Worm (Caenorhabditis elegans) whole organism, young adult: Measurements from ENCODE around the gene srz-60.

Source experiments
- B0035.1 ChIP-seq: sonication (generic microtip); optimal IDR thresholded peaks from 2 replicates; lab custom pipeline; 2016; ENCODE audit warnings: missing genetic modification characterization, mild to moderate bottlenecking, missing compliant biosample characterization, missing genotype, missing genetic modification reagents
- B0336.3 ChIP-seq: fragments of 200-800 bp; sonication (Bioruptor generic); IDR thresholded peaks from 2 replicates; pipeline ENCODE4 v1.3.6; 2022; ENCODE audit warnings: missing genetic modification characterization, missing compliant biosample characterization
- C06A6.2 ChIP-seq: fragments of 200-800 bp; sonication (Bioruptor generic); conservative IDR thresholded peaks from 2 replicates; pipeline ENCODE4 v1.3.6; 2022; ENCODE audit warnings: missing genetic modification characterization, missing compliant biosample characterization
- F22D6.2 ChIP-seq: sonication (generic microtip); optimal IDR thresholded peaks from 2 replicates; lab custom pipeline; 2016; ENCODE audit warnings: mild to moderate bottlenecking, missing genetic modification characterization, missing compliant biosample characterization
- F37B4.10 ChIP-seq: fragments of 200-800 bp; sonication (Bioruptor generic); IDR thresholded peaks from 2 replicates; pipeline ENCODE4 v1.3.6; 2022; ENCODE audit warnings: missing genetic modification characterization, missing compliant biosample characterization
- K12H6.12 ChIP-seq: fragments of 200-800 bp; sonication (Bioruptor generic); optimal IDR thresholded peaks from 2 replicates; lab custom pipeline; 2018; ENCODE audit warnings: mild to moderate bottlenecking, missing genetic modification characterization, missing compliant biosample characterization
- T07F8.4 ChIP-seq: sonication (generic microtip); optimal IDR thresholded peaks from 2 replicates; lab custom pipeline; 2016; ENCODE audit warnings: mild to moderate bottlenecking, missing genetic modification characterization, moderate library complexity, missing compliant biosample characterization
- T26A5.8 ChIP-seq: sonication (generic microtip); optimal IDR thresholded peaks from 2 replicates; lab custom pipeline; 2016; ENCODE audit warnings: missing genetic modification characterization, missing compliant biosample characterization
- Y53G8AR.9 ChIP-seq: fragments of 200-800 bp; sonication (Bioruptor generic); conservative IDR thresholded peaks from 2 replicates; pipeline ENCODE4 v1.3.6; 2022; ENCODE audit warnings: missing genetic modification reagents, missing genetic modification characterization, missing compliant biosample characterization
- Y67H2A.10 ChIP-seq: fragments of 200-800 bp; sonication (Bioruptor generic); conservative IDR thresholded peaks from 2 replicates; pipeline ENCODE4 v1.3.6; 2022; ENCODE audit warnings: missing genetic modification reagents, missing genetic modification characterization, missing compliant biosample characterization
- Y79H2A.3 ChIP-seq: fragments of 200-800 bp; sonication (Bioruptor generic); conservative IDR thresholded peaks from 2 replicates; pipeline ENCODE4 v1.3.6; 2022; ENCODE audit warnings: missing genetic modification reagents, missing genetic modification characterization, missing compliant biosample characterization
- athp-1 ChIP-seq: sonication (generic microtip); optimal IDR thresholded peaks from 2 replicates; lab custom pipeline; 2017; ENCODE audit warnings: mild to moderate bottlenecking, missing genetic modification characterization, missing compliant biosample characterization
- cebp-2 ChIP-seq: fragments of 200-800 bp; sonication (Bioruptor generic); IDR thresholded peaks from 2 replicates; pipeline ENCODE4 v1.3.6; 2022; ENCODE audit warnings: missing genetic modification characterization, missing compliant biosample characterization
- ceh-79 ChIP-seq: sonication (generic microtip); optimal IDR thresholded peaks from 2 replicates; lab custom pipeline; 2017; ENCODE audit warnings: mild to moderate bottlenecking, missing genetic modification characterization, missing compliant biosample characterization
- die-1 ChIP-seq: sonication (generic microtip); optimal IDR thresholded peaks from 2 replicates; lab custom pipeline; 2016; ENCODE audit warnings: missing genotype, mild to moderate bottlenecking, missing genetic modification characterization, missing compliant biosample characterization
- dpff-1 ChIP-seq: sonication (generic microtip); optimal IDR thresholded peaks from 2 replicates; lab custom pipeline; 2017; ENCODE audit warnings: mild to moderate bottlenecking, missing genetic modification characterization, missing compliant biosample characterization
- egl-18 ChIP-seq: fragments of 200-800 bp; sonication (Bioruptor generic); IDR thresholded peaks from 2 replicates; pipeline ENCODE4 v1.3.6; 2022; ENCODE audit warnings: missing genetic modification reagents, missing genetic modification characterization, missing compliant biosample characterization
- egrh-3 ChIP-seq: fragments of 200-800 bp; sonication (Bioruptor generic); IDR thresholded peaks from 2 replicates; pipeline ENCODE4 v1.3.6; 2022; ENCODE audit warnings: missing genetic modification reagents, missing genetic modification characterization, missing compliant biosample characterization
- gei-17 ChIP-seq: fragments of 200-800 bp; sonication (Bioruptor generic); optimal IDR thresholded peaks from 2 replicates; lab custom pipeline; 2018; ENCODE audit warnings: mild to moderate bottlenecking, missing genetic modification characterization, missing compliant biosample characterization
- hmg-1.2 ChIP-seq: fragments of 200-800 bp; sonication (Bioruptor generic); IDR thresholded peaks from 2 replicates; pipeline ENCODE4 v1.3.6; 2022; ENCODE audit warnings: missing genetic modification reagents, missing genetic modification characterization, missing compliant biosample characterization
- lin-40 ChIP-seq: sonication (generic microtip); optimal IDR thresholded peaks from 2 replicates; lab custom pipeline; 2016; ENCODE audit warnings: missing genetic modification characterization, mild to moderate bottlenecking, missing compliant biosample characterization, missing genotype, missing genetic modification reagents
- lsl-1 ChIP-seq: fragments of 200-800 bp; sonication (Bioruptor generic); optimal IDR thresholded peaks from 2 replicates; lab custom pipeline; 2018; ENCODE audit warnings: mild to moderate bottlenecking, missing genetic modification characterization, moderate library complexity, missing compliant biosample characterization
- mel-28 ChIP-seq: sonication (generic microtip); optimal IDR thresholded peaks from 2 replicates; lab custom pipeline; 2016; ENCODE audit warnings: borderline replicate concordance, mild to moderate bottlenecking, missing genetic modification characterization, missing compliant biosample characterization
- mxl-1 ChIP-seq: sonication (generic microtip); optimal IDR thresholded peaks from 2 replicates; lab custom pipeline; 2016; ENCODE audit warnings: missing genetic modification characterization, missing compliant biosample characterization
- nhr-179 ChIP-seq: sonication (generic microtip); optimal IDR thresholded peaks from 2 replicates; lab custom pipeline; 2016; ENCODE audit warnings: mild to moderate bottlenecking, missing genetic modification characterization, missing compliant biosample characterization
- rcor-1 ChIP-seq: fragments of 200-800 bp; sonication (Bioruptor generic); IDR thresholded peaks from 2 replicates; pipeline ENCODE4 v1.3.6; 2022; ENCODE audit warnings: missing genetic modification reagents, missing genetic modification characterization, missing compliant biosample characterization
- rec-8 ChIP-seq, 2 experiments: sonication (generic microtip); optimal IDR thresholded peaks; 2 replicates each; lab custom pipeline; 2016; ENCODE audit warnings: mild to moderate bottlenecking in 2 of 2, missing genetic modification characterization in 2 of 2, missing genetic modification reagents in 2 of 2, missing genotype in 2 of 2, missing biosample characterization in 1 of 2, missing compliant biosample characterization in 1 of 2, moderate library complexity in 1 of 2
- repo-1 ChIP-seq: sonication (generic microtip); optimal IDR thresholded peaks from 2 replicates; lab custom pipeline; 2017; ENCODE audit warnings: mild to moderate bottlenecking, missing genetic modification characterization, missing compliant biosample characterization
- sdz-38 ChIP-seq: sonication (generic microtip); optimal IDR thresholded peaks from 2 replicates; lab custom pipeline; 2016; ENCODE audit warnings: missing genotype, missing genetic modification characterization, missing compliant biosample characterization
- sea-2 ChIP-seq: fragments of 200-800 bp; sonication (Bioruptor generic); IDR thresholded peaks from 2 replicates; pipeline ENCODE4 v1.3.6; 2022; ENCODE audit warnings: missing genetic modification characterization, missing compliant biosample characterization
- snpc-1.1 ChIP-seq: sonication (generic microtip); optimal IDR thresholded peaks from 2 replicates; lab custom pipeline; 2017; ENCODE audit warnings: missing genetic modification characterization, mild to moderate bottlenecking, missing compliant biosample characterization, antibody characterized with exemption, moderate library complexity, missing genotype, missing genetic modification reagents; ENCODE audit not compliant: insufficient read depth
- snpc-1.3 ChIP-seq: sonication (generic microtip); optimal IDR thresholded peaks from 2 replicates; lab custom pipeline; 2017; ENCODE audit warnings: missing genetic modification characterization, mild to moderate bottlenecking, missing compliant biosample characterization, antibody characterized with exemption, moderate library complexity, missing genotype, missing genetic modification reagents; ENCODE audit not compliant: insufficient read depth
- somi-1 ChIP-seq: fragments of 200-800 bp; sonication (Bioruptor generic); optimal IDR thresholded peaks from 2 replicates; lab custom pipeline; 2018; ENCODE audit warnings: mild to moderate bottlenecking, missing genetic modification characterization, missing compliant biosample characterization
- sptf-2 ChIP-seq: fragments of 200-800 bp; sonication (Bioruptor generic); optimal IDR thresholded peaks from 2 replicates; lab custom pipeline; 2018; ENCODE audit warnings: mild to moderate bottlenecking, missing genetic modification characterization, missing compliant biosample characterization
- tbx-9 ChIP-seq: sonication (generic microtip); optimal IDR thresholded peaks from 2 replicates; lab custom pipeline; 2016; ENCODE audit warnings: borderline replicate concordance, missing genetic modification characterization, inconsistent platforms, missing compliant biosample characterization
- ztf-18 ChIP-seq: sonication (generic microtip); optimal IDR thresholded peaks from 2 replicates; lab custom pipeline; 2016; ENCODE audit warnings: missing genotype, mild to moderate bottlenecking, missing genetic modification characterization, missing compliant biosample characterization
- ztf-22 ChIP-seq: fragments of 200-800 bp; sonication (Bioruptor generic); optimal IDR thresholded peaks from 2 replicates; lab custom pipeline; 2018; ENCODE audit warnings: mild to moderate bottlenecking, missing genetic modification characterization, moderate library complexity, missing compliant biosample characterization
- ztf-25 ChIP-seq: fragments of 200-800 bp; sonication (Bioruptor generic); IDR thresholded peaks from 2 replicates; pipeline ENCODE4 v1.3.6; 2022; ENCODE audit warnings: missing genetic modification reagents, missing genetic modification characterization, missing compliant biosample characterization

srz-60 gene

ce11 chrIV:3463254-3463653 is 34.6 kb downstream of the srz-60 start, which contains the start of gene F58E2.4:
Gene F58E2.4 (plus strand): TSS chrIV:3463387.
- peak; percentile 67; the same call in 1 of the 2 replicates for TF ChIP-seq hmg-1.2 (GFP tag; lab: Robert Waterston, UW)
- TF ChIP-seq snpc-1.1, result no peak
- no peak for TF ChIP-seq tbx-9 (tag; lab: Kevin White, UChicago)
- no peak for TF ChIP-seq cebp-2 (GFP tag; lab: Robert Waterston, UW)

- no peak for TF ChIP-seq sptf-2 (GFP tag; lab: Kevin White, UChicago)
- no peak for TF ChIP-seq K12H6.12 (tag; lab: Kevin White, UChicago)
Measured at ce11 chrIV:3467128-3467527, 38.4 kb downstream of the srz-60 start, which contains the start of gene F58E2.3. Gene F58E2.3 (plus strand): TSS chrIV:3467428.

ce11 chrIV:3467751-3468150 is 39.1 kb downstream of the srz-60 start:
- TF ChIP-seq T07F8.4 (tag; lab: Kevin White, UChicago) (no peak), snpc-1.3 (tag; lab: Kevin White, UChicago) (no peak), Y53G8AR.9 (GFP tag; lab: Robert Waterston, UW) (no peak), ceh-79 (tag; lab: Kevin White, UChicago) (no peak), ztf-18 (tag; lab: Kevin White, UChicago) (no peak), F37B4.10 (GFP tag; lab: Robert Waterston, UW) (no peak)

DNA sequence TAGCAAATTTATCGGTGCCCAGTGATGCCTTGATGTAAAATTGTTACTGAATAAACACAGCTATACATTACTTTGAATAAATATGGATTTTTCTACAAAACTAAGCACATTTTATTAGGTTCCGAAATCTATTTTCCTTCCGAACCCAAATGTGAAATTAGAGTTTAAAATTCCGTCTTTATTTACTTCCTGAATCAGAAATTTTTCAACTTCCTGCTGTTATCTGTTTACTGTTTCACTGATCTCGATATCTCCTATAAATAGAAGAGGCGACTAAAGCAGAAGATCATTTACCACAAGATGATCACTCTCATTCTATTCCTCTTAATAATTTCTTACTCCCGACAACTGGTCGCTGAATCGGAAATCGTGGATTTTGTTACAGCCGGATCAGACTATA is 41.0 kb downstream of the srz-60 start, which contains the start of gene F58E2.2:
Gene F58E2.2, plus strand, starts transcription at position 301 of the 400 bp plus-strand sequence.
- TF ChIP-seq Y79H2A.3 (GFP tag; lab: Robert Waterston, UW) (no peak), rec-8 (tag; optimal IDR thresholded peaks at IDR 0.05; lab: Kevin White, UChicago) (no peak), mxl-1 (tag; lab: Kevin White, UChicago) (no peak), Y67H2A.10 (GFP tag; lab: Robert Waterston, UW) (no peak), egl-18 (GFP tag; lab: Robert Waterston, UW) (no peak), snpc-1.1 (no peak), B0035.1 (tag; lab: Kevin White, UChicago) (no peak), gei-17 (GFP tag; lab: Kevin White, UChicago) (no peak), athp-1 (tag; lab: Kevin White, UChicago) (no peak), somi-1 (GFP tag; lab: Kevin White, UChicago) (no peak), tbx-9 (tag; lab: Kevin White, UChicago) (no peak), egrh-3 (GFP tag; lab: Robert Waterston, UW) (no peak), lsl-1 (GFP tag; lab: Kevin White, UChicago) (no peak), B0336.3 (no peak), sptf-2 (GFP tag; lab: Kevin White, UChicago) (no peak), dpff-1 (tag; lab: Kevin White, UChicago) (no peak), ztf-25 (GFP tag; lab: Robert Waterston, UW) (no peak), nhr-179 (tag; lab: Kevin White, UChicago) (no peak)
- TF ChIP-seq, all 124 proteins: peak for 0

- TF ChIP-seq F22D6.2 (tag; lab: Kevin White, UChicago) (no peak), rcor-1 (GFP tag; lab: Robert Waterston, UW) (no peak), C06A6.2 (GFP tag; lab: Robert Waterston, UW) (no peak), die-1 (no peak), rec-8 (tag; optimal IDR thresholded peaks at IDR 0.05; lab: Kevin White, UChicago) (no peak), sptf-2 (GFP tag; lab: Kevin White, UChicago) (no peak), sdz-38 (tag; lab: Kevin White, UChicago) (no peak), T26A5.8 (tag; lab: Kevin White, UChicago) (no peak), lin-40 (tag; lab: Kevin White, UChicago) (no peak), repo-1 (tag; lab: Kevin White, UChicago) (no peak), ztf-22 (GFP tag; lab: Kevin White, UChicago) (no peak), sea-2 (GFP tag; lab: Robert Waterston, UW) (no peak), B0336.3 (no peak), mel-28 (tag; lab: Kevin White, UChicago) (no peak)
Measured at ce11 chrIV:3477124-3477523, 48.4 kb downstream of the srz-60 start, which contains the start of gene srz-69. Gene srz-69 (minus strand): TSS chrIV:3477224.
